Worm (Caenorhabditis elegans): ENCODE results near the gene irld-38.

The irld-38 gene

ce11 chrV:2999736-3000135 is 32.5 kb downstream of the irld-38 start, which contains the start of gene srw-119:
Gene srw-119, minus strand, starts transcription at chrV:2999836.
- TF ChIP-seq mdl-1 (tag; optimal IDR thresholded peaks at IDR 0.05) = no peak
- TF ChIP-seq R02D3.7 (tag; optimal IDR thresholded peaks at IDR 0.05) = no peak
- no peak for TF ChIP-seq nhr-11 (tag; optimal IDR thresholded peaks at IDR 0.05)
- TF ChIP-seq nhr-23 (tag; optimal IDR thresholded peaks at IDR 0.05) = no peak

- TF ChIP-seq ztf-4 (tag; optimal IDR thresholded peaks at IDR 0.05) (no peak), sea-2 (GFP tag; optimal IDR thresholded peaks at IDR 0.05) (no peak), R02D3.7 (tag; optimal IDR thresholded peaks at IDR 0.05) (no peak), ceh-82 (tag; optimal IDR thresholded peaks at IDR 0.05) (no peak), fkh-2 (tag; optimal IDR thresholded peaks at IDR 0.05) (no peak), unc-62 (GFP tag; optimal IDR thresholded peaks at IDR 0.05) (no peak), ZK546.5 (tag; optimal IDR thresholded peaks at IDR 0.05) (no peak), elt-2 (tag; optimal IDR thresholded peaks at IDR 0.05) (no peak), nhr-12 (tag; optimal IDR thresholded peaks at IDR 0.05) (no peak), nhr-76 (tag; optimal IDR thresholded peaks at IDR 0.05) (no peak), unc-39 (tag; optimal IDR thresholded peaks at IDR 0.05) (no peak), ama-1 (optimal IDR thresholded peaks at IDR 0.05) (no peak), nhr-43 (tag; optimal IDR thresholded peaks at IDR 0.05; ENCODE audit: poor library complexity, severe bottlenecking) (no peak), pha-4 (tag; optimal IDR thresholded peaks at IDR 0.05) (no peak), skn-1 (tag; optimal IDR thresholded peaks at IDR 0.05) (no peak)
Observed at ce11 chrV:2996105-2996504, 36.1 kb downstream of the irld-38 start, which contains the start of gene srw-120. Gene srw-120, minus strand, starts transcription at chrV:2996205.

- TF ChIP-seq fkh-2 (tag; optimal IDR thresholded peaks at IDR 0.05) (no peak), nhr-11 (tag; optimal IDR thresholded peaks at IDR 0.05) (no peak), nhr-23 (tag; optimal IDR thresholded peaks at IDR 0.05) (no peak), lsy-12 (tag; optimal IDR thresholded peaks at IDR 0.05) (no peak), fos-1 (tag; optimal IDR thresholded peaks at IDR 0.05) (no peak), ztf-11 (tag; optimal IDR thresholded peaks at IDR 0.05) (no peak)
Observed at ce11 chrV:2993816-2994215, 38.4 kb downstream of the irld-38 start, which contains the start of gene srw-115. Gene srw-115, minus strand, starts transcription at chrV:2993916.

ce11 chrV:2992060-2992459 is 40.2 kb downstream of the irld-38 start:
- TF ChIP-seq lsy-12 (tag; optimal IDR thresholded peaks at IDR 0.05) = no peak
- TF ChIP-seq lin-39 (tag; optimal IDR thresholded peaks at IDR 0.05) = no peak
- no peak for TF ChIP-seq fkh-2 (tag; optimal IDR thresholded peaks at IDR 0.05)
- no peak for TF ChIP-seq ama-1 (optimal IDR thresholded peaks at IDR 0.05)
- no peak for TF ChIP-seq nhr-12 (tag; optimal IDR thresholded peaks at IDR 0.05)
- no peak for TF ChIP-seq snpc-4 (tag; optimal IDR thresholded peaks at IDR 0.05)
- TF ChIP-seq nhr-76 (tag; optimal IDR thresholded peaks at IDR 0.05) = no peak
- no peak for TF ChIP-seq nfya-1 (tag; optimal IDR thresholded peaks at IDR 0.05; ENCODE audit: insufficient read depth)
- TF ChIP-seq egl-27 (tag; optimal IDR thresholded peaks at IDR 0.05) = no peak
- TF ChIP-seq sea-2 (GFP tag; optimal IDR thresholded peaks at IDR 0.05) = no peak
- TF ChIP-seq ceh-16 (tag; optimal IDR thresholded peaks at IDR 0.05) = no peak
- no peak for TF ChIP-seq nhr-28 (tag; optimal IDR thresholded peaks at IDR 0.05)

ce11 chrV:2991485-2991884 is 40.8 kb downstream of the irld-38 start, which contains the start of gene srw-121:
Gene srw-121, minus strand, starts transcription at chrV:2991585.
- TF ChIP-seq ceh-9 (tag; optimal IDR thresholded peaks at IDR 0.05) (no peak), ztf-4 (tag; optimal IDR thresholded peaks at IDR 0.05) (no peak), pha-4 (tag; optimal IDR thresholded peaks at IDR 0.05) (no peak), ceh-82 (tag; optimal IDR thresholded peaks at IDR 0.05) (no peak), mml-1 (tag; optimal IDR thresholded peaks at IDR 0.05) (no peak), zag-1 (tag; optimal IDR thresholded peaks at IDR 0.05) (no peak)

ce11 chrV:2987407-2987806 is 44.8 kb downstream of the irld-38 start, which contains the start of gene srh-85:
Gene srh-85, minus strand, starts transcription at chrV:2987507.
- TF ChIP-seq ztf-4 (tag; optimal IDR thresholded peaks at IDR 0.05) = no peak
- TF ChIP-seq daf-12 (tag; optimal IDR thresholded peaks at IDR 0.05) = no peak
- TF ChIP-seq aly-2 (tag; optimal IDR thresholded peaks at IDR 0.05) = no peak
- no peak for TF ChIP-seq unc-62 (GFP tag; optimal IDR thresholded peaks at IDR 0.05)
- no peak for TF ChIP-seq elt-3 (tag; optimal IDR thresholded peaks at IDR 0.05)
- TF ChIP-seq elt-1 (tag; optimal IDR thresholded peaks at IDR 0.05) = no peak
- TF ChIP-seq unc-39 (tag; optimal IDR thresholded peaks at IDR 0.05) = no peak
- TF ChIP-seq nhr-237 (tag; optimal IDR thresholded peaks at IDR 0.05) = no peak
- TF ChIP-seq egl-5 (tag; optimal IDR thresholded peaks at IDR 0.05) = no peak
- no peak for TF ChIP-seq nhr-43 (tag; optimal IDR thresholded peaks at IDR 0.05; ENCODE audit: poor library complexity, severe bottlenecking)

Data from whole organism, L3 larva.